Worm (Caenorhabditis elegans) whole organism, L3 larva: ENCODE data around the gene pro-3.

Source experiments
- R02D3.7 ChIP-seq: fragments of 150-350 bp; optimal IDR thresholded peaks from 2 replicates; lab custom pipeline; 2014; ENCODE audit warnings: missing biosample characterization, missing genetic modification characterization
- ZK546.5 ChIP-seq: sonication (generic microtip); optimal IDR thresholded peaks from 2 replicates; lab custom pipeline; 2017; ENCODE audit warnings: missing biosample characterization, missing genetic modification characterization
- aly-2 ChIP-seq: fragments of 150-350 bp; optimal IDR thresholded peaks from 2 replicates; lab custom pipeline; 2014; ENCODE audit warnings: missing biosample characterization, missing genetic modification characterization
- ama-1 ChIP-seq: fragments of 150-350 bp; optimal IDR thresholded peaks from 2 replicates; lab custom pipeline; 2018
- ceh-16 ChIP-seq: sonication (generic microtip); optimal IDR thresholded peaks from 2 replicates; lab custom pipeline; 2017; ENCODE audit warnings: missing biosample characterization, missing genetic modification characterization
- ceh-28 ChIP-seq: fragments of 150-350 bp; optimal IDR thresholded peaks from 2 replicates; lab custom pipeline; 2014; ENCODE audit warnings: missing biosample characterization, missing genetic modification reagents, missing genetic modification characterization
- ceh-82 ChIP-seq: fragments of 150-350 bp; optimal IDR thresholded peaks from 2 replicates; lab custom pipeline; 2014; ENCODE audit warnings: missing biosample characterization, missing genetic modification characterization
- ceh-9 ChIP-seq: sonication (generic microtip); optimal IDR thresholded peaks from 2 replicates; lab custom pipeline; 2018; ENCODE audit warnings: missing biosample characterization, missing genetic modification characterization
- daf-12 ChIP-seq: fragments of 150-350 bp; optimal IDR thresholded peaks from 2 replicates; lab custom pipeline; 2014; ENCODE audit warnings: missing biosample characterization, missing genetic modification reagents, missing genetic modification characterization
- egl-27 ChIP-seq: sonication (generic microtip); optimal IDR thresholded peaks from 4 replicates; lab custom pipeline; 2017; ENCODE audit warnings: missing biosample characterization, missing genetic modification reagents, missing genetic modification characterization
- egl-5 ChIP-seq: fragments of 150-350 bp; optimal IDR thresholded peaks from 2 replicates; lab custom pipeline; 2017; ENCODE audit warnings: missing biosample characterization, missing genetic modification reagents, missing genetic modification characterization, inconsistent platforms
- elt-1 ChIP-seq: fragments of 150-350 bp; optimal IDR thresholded peaks from 2 replicates; lab custom pipeline; 2014; ENCODE audit warnings: missing biosample characterization, missing genetic modification characterization
- elt-2 ChIP-seq: sonication (generic microtip); optimal IDR thresholded peaks from 2 replicates; lab custom pipeline; 2016; ENCODE audit warnings: missing genetic modification reagents, mild to moderate bottlenecking, missing genetic modification characterization, missing compliant biosample characterization
- elt-3 ChIP-seq, 3 experiments: fragments of 150-350 bp in 1 of 3; sonication (generic microtip) in 2 of 3; optimal IDR thresholded peaks; 2 replicates in 2 of 3; 4 replicates in 1 of 3; lab custom pipeline; 2014 to 2017; ENCODE audit warnings: missing biosample characterization in 3 of 3, missing genetic modification characterization in 3 of 3
- eor-1 ChIP-seq, 2 experiments: fragments of 150-350 bp; optimal IDR thresholded peaks; 2 replicates each; lab custom pipeline; 2014 to 2018; ENCODE audit warnings: missing biosample characterization in 2 of 2, missing genetic modification characterization in 2 of 2
- fkh-10 ChIP-seq: sonication (generic microtip); optimal IDR thresholded peaks from 2 replicates; lab custom pipeline; 2017; ENCODE audit warnings: missing biosample characterization, missing genetic modification reagents, missing genetic modification characterization
- fkh-2 ChIP-seq: fragments of 150-350 bp; optimal IDR thresholded peaks from 2 replicates; lab custom pipeline; 2014; ENCODE audit warnings: missing biosample characterization, missing genetic modification reagents, missing genetic modification characterization
- fos-1 ChIP-seq: fragments of 150-350 bp; optimal IDR thresholded peaks from 2 replicates; lab custom pipeline; 2014; ENCODE audit warnings: missing biosample characterization, missing genetic modification characterization
- hmg-11 ChIP-seq: sonication (generic microtip); optimal IDR thresholded peaks from 2 replicates; lab custom pipeline; 2016; ENCODE audit warnings: missing genetic modification characterization, missing compliant biosample characterization
- jun-1 ChIP-seq: fragments of 150-350 bp; optimal IDR thresholded peaks from 2 replicates; lab custom pipeline; 2014; ENCODE audit warnings: missing biosample characterization, missing genetic modification reagents, missing genetic modification characterization
- lin-15B ChIP-seq: fragments of 150-350 bp; optimal IDR thresholded peaks from 2 replicates; lab custom pipeline; 2014; ENCODE audit warnings: missing biosample characterization, missing genetic modification characterization
- lin-39 ChIP-seq: fragments of 150-350 bp; optimal IDR thresholded peaks from 2 replicates; lab custom pipeline; 2018; ENCODE audit warnings: missing biosample characterization, missing genetic modification reagents, missing genetic modification characterization
- lsy-12 ChIP-seq: sonication (generic microtip); optimal IDR thresholded peaks from 2 replicates; lab custom pipeline; 2016; ENCODE audit warnings: mild to moderate bottlenecking, missing genetic modification characterization, missing compliant biosample characterization
- mdl-1 ChIP-seq: fragments of 150-350 bp; optimal IDR thresholded peaks from 2 replicates; lab custom pipeline; 2014; ENCODE audit warnings: missing biosample characterization, missing genetic modification characterization
- mml-1 ChIP-seq: fragments of 150-350 bp; sonication (generic microtip); optimal IDR thresholded peaks from 3 replicates; lab custom pipeline; 2014; ENCODE audit warnings: missing biosample characterization, missing genetic modification characterization
- nfya-1 ChIP-seq: sonication (generic microtip); optimal IDR thresholded peaks from 2 replicates; lab custom pipeline; 2017; ENCODE audit warnings: missing genetic modification characterization, mild to moderate bottlenecking, missing compliant biosample characterization, antibody characterized with exemption, moderate library complexity; ENCODE audit not compliant: insufficient read depth
- nhr-11 ChIP-seq: fragments of 150-350 bp; optimal IDR thresholded peaks from 2 replicates; lab custom pipeline; 2014; ENCODE audit warnings: missing biosample characterization, missing genetic modification characterization
- nhr-12 ChIP-seq: fragments of 150-350 bp; optimal IDR thresholded peaks from 2 replicates; lab custom pipeline; 2014; ENCODE audit warnings: missing biosample characterization, missing genetic modification characterization
- nhr-23 ChIP-seq: fragments of 150-350 bp; optimal IDR thresholded peaks from 2 replicates; lab custom pipeline; 2014; ENCODE audit warnings: missing biosample characterization, missing genetic modification reagents, missing genetic modification characterization
- nhr-237 ChIP-seq: fragments of 150-350 bp; optimal IDR thresholded peaks from 2 replicates; lab custom pipeline; 2014; ENCODE audit warnings: missing biosample characterization, missing genetic modification characterization
- nhr-25 ChIP-seq: sonication (generic microtip); optimal IDR thresholded peaks from 2 replicates; lab custom pipeline; 2017; ENCODE audit warnings: missing biosample characterization, missing genetic modification characterization
- nhr-28 ChIP-seq: fragments of 150-350 bp; optimal IDR thresholded peaks from 2 replicates; lab custom pipeline; 2014; ENCODE audit warnings: missing biosample characterization, missing genetic modification characterization
- nhr-43 ChIP-seq: sonication (generic microtip); optimal IDR thresholded peaks from 2 replicates; lab custom pipeline; 2016; ENCODE audit warnings: mild to moderate bottlenecking, missing genetic modification characterization, missing compliant biosample characterization; ENCODE audit not compliant: poor library complexity, severe bottlenecking
- nhr-67 ChIP-seq: fragments of 150-350 bp; optimal IDR thresholded peaks from 2 replicates; lab custom pipeline; 2014; ENCODE audit warnings: missing biosample characterization, missing genetic modification characterization
- nhr-76 ChIP-seq: fragments of 150-350 bp; sonication (generic microtip); optimal IDR thresholded peaks from 5 replicates; lab custom pipeline; 2014; ENCODE audit warnings: missing biosample characterization, missing genetic modification characterization
- nhr-77 ChIP-seq: fragments of 150-350 bp; optimal IDR thresholded peaks from 2 replicates; lab custom pipeline; 2014; ENCODE audit warnings: missing biosample characterization, missing genetic modification characterization
- pha-4 ChIP-seq: fragments of 150-350 bp; optimal IDR thresholded peaks from 2 replicates; lab custom pipeline; 2014; ENCODE audit warnings: missing biosample characterization, missing genetic modification reagents, missing genetic modification characterization
- pqm-1 ChIP-seq: fragments of 150-350 bp; optimal IDR thresholded peaks from 2 replicates; lab custom pipeline; 2017; ENCODE audit warnings: missing biosample characterization, missing genetic modification characterization, inconsistent platforms
- sea-2 ChIP-seq: fragments of 150-350 bp; sonication (generic microtip); optimal IDR thresholded peaks from 4 replicates; lab custom pipeline; 2014; ENCODE audit warnings: missing biosample characterization, missing genetic modification reagents, missing genetic modification characterization
- skn-1 ChIP-seq: fragments of 150-350 bp; optimal IDR thresholded peaks from 2 replicates; lab custom pipeline; 2014; ENCODE audit warnings: missing biosample characterization, missing genetic modification characterization
- snpc-4 ChIP-seq: fragments of 150-350 bp; optimal IDR thresholded peaks from 2 replicates; lab custom pipeline; 2014; ENCODE audit warnings: missing biosample characterization, missing genetic modification characterization
- tbx-2 ChIP-seq: sonication (generic microtip); optimal IDR thresholded peaks from 2 replicates; lab custom pipeline; 2016; ENCODE audit warnings: mild to moderate bottlenecking, missing genetic modification characterization, missing compliant biosample characterization
- unc-39 ChIP-seq: sonication (generic microtip); optimal IDR thresholded peaks from 4 replicates; lab custom pipeline; 2017; ENCODE audit warnings: missing biosample characterization, missing genetic modification characterization
- unc-62 ChIP-seq: fragments of 150-350 bp; sonication (generic microtip); optimal IDR thresholded peaks from 4 replicates; lab custom pipeline; 2014; ENCODE audit warnings: missing biosample characterization, missing genetic modification reagents, missing genetic modification characterization
- zag-1 ChIP-seq: fragments of 150-350 bp; optimal IDR thresholded peaks from 2 replicates; lab custom pipeline; 2014; ENCODE audit warnings: missing biosample characterization, missing genetic modification characterization
- ztf-11 ChIP-seq: fragments of 150-350 bp; optimal IDR thresholded peaks from 2 replicates; lab custom pipeline; 2014; ENCODE audit warnings: missing biosample characterization, missing genetic modification characterization
- ztf-4 ChIP-seq: fragments of 150-350 bp; optimal IDR thresholded peaks from 2 replicates; lab custom pipeline; 2014; ENCODE audit warnings: missing biosample characterization, missing genetic modification characterization

The pro-3 gene

DNA sequence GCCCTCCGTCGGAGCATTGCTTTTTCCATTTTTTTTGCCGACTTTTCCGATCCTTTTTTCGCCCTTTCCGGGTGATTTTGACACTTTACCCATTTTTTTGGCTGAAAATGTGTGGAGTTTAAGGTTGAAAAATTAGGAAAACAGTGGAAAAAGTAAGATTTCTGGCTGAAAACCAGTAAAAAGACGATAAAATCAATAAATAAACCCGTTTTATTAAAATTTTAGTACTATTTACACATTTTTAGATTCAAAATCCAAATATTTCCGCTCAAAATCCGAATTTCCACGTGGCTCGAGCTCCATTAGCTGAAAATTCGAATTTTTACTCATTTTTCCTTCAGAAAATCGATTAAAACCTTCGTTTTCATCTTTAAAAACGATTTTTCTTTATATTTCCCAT, at the start of gene pro-3:
pro-3 (minus strand) TSS at position 101 of the 400 bp plus-strand sequence.
- TF ChIP-seq nhr-77 (no peak), snpc-4 (tag; lab: Kevin White, UChicago) (no peak), aly-2 (tag; lab: Kevin White, UChicago) (no peak), nhr-11 (tag; lab: Kevin White, UChicago) (no peak), jun-1 (tag; lab: Kevin White, UChicago) (no peak), lin-15B (tag; lab: Kevin White, UChicago) (no peak), hmg-11 (tag; lab: Kevin White, UChicago) (no peak), mdl-1 (no peak), elt-2 (no peak), ZK546.5 (tag; lab: Kevin White, UChicago) (no peak), ztf-11 (tag; lab: Kevin White, UChicago) (no peak), nhr-25 (no peak), ceh-82 (tag; lab: Kevin White, UChicago) (no peak), fkh-2 (no peak), elt-3 (tag; optimal IDR thresholded peaks at IDR 0.05; lab: Kevin White, UChicago) (no peak), nhr-43 (tag; lab: Kevin White, UChicago) (no peak), nfya-1 (tag; lab: Kevin White, UChicago) (no peak), nhr-12 (tag; lab: Kevin White, UChicago) (no peak)

- TF ChIP-seq nhr-237 (tag; lab: Kevin White, UChicago) (no peak), snpc-4 (tag; lab: Kevin White, UChicago) (peak; percentile 61), pqm-1 (tag; lab: Kevin White, UChicago) (peak; percentile 94), nhr-12 (tag; lab: Kevin White, UChicago) (no peak), mml-1 (tag; lab: Kevin White, UChicago) (no peak), ceh-28 (peak; percentile 54), nhr-23 (tag; lab: Kevin White, UChicago) (no peak), ama-1 (lab: Kevin White, UChicago) (no peak), nhr-11 (tag; lab: Kevin White, UChicago) (no peak), nhr-77 (no peak), daf-12 (tag; lab: Kevin White, UChicago) (no peak), egl-5 (tag; lab: Kevin White, UChicago) (no peak), ceh-9 (no peak), ztf-4 (no peak), elt-1 (tag; lab: Kevin White, UChicago) (no peak), elt-2 (peak; percentile 100), nhr-25 (no peak), mdl-1 (no peak), ceh-82 (tag; lab: Kevin White, UChicago) (no peak), lsy-12 (no peak), elt-3 (tag; optimal IDR thresholded peaks at IDR 0.05; lab: Kevin White, UChicago) (no peak), nfya-1 (tag; lab: Kevin White, UChicago) (no peak), ZK546.5 (tag; lab: Kevin White, UChicago) (no peak), tbx-2 (no peak), egl-27 (no peak), aly-2 (tag; lab: Kevin White, UChicago) (no peak), lin-15B (tag; lab: Kevin White, UChicago) (peak; percentile 2), fos-1 (tag; lab: Kevin White, UChicago) (peak; percentile 69), R02D3.7 (tag; lab: Kevin White, UChicago) (no peak), unc-39 (no peak), nhr-67 (tag; lab: Kevin White, UChicago) (no peak), lin-39 (no peak), nhr-43 (tag; lab: Kevin White, UChicago) (no peak), ztf-11 (tag; lab: Kevin White, UChicago) (no peak), ceh-16 (tag; lab: Kevin White, UChicago) (no peak), unc-62 (GFP tag; lab: Kevin White, UChicago) (no peak), nhr-28 (tag; lab: Kevin White, UChicago) (no peak), eor-1 (tag; optimal IDR thresholded peaks at IDR 0.05; lab: Kevin White, UChicago) (no peak), jun-1 (tag; lab: Kevin White, UChicago) (peak; percentile 96), zag-1 (tag; lab: Kevin White, UChicago) (no peak), fkh-2 (no peak), nhr-76 (tag; lab: Kevin White, UChicago) (no peak), fkh-10 (GFP tag; lab: Kevin White, UChicago) (no peak), sea-2 (GFP tag; lab: Kevin White, UChicago) (no peak), skn-1 (tag; lab: Kevin White, UChicago) (peak; percentile 46), hmg-11 (tag; lab: Kevin White, UChicago) (peak; percentile 15), pha-4 (peak; percentile 100)
Measured at ce11 chrV:19158664-19159063, 40.5 kb upstream of the pro-3 start, which contains the start of gene Y39B6A.5. Y39B6A.5 (minus strand) TSS chrV:19158877.
